Fruit fly (Drosophila melanogaster): ENCODE results near the gene TwdlY.

DNA sequence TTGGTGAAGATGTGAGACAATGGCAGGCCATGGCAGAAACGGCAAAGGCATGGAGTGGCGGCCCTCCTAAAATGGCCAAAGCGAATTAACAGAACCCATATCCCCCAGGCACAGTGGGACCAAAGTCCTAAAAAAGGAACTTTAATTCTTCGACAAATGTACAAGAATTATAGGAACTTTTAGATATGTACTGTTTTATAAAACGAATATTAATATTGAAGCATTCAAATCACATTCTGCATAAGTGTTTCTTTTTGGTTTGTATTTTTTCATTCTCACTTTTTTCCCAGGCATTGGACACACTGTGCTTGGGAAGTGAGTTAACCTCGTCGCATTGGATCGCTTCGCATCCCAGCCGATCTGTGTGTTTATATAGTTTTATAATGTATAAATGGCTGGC, 30.2 kb downstream of the TwdlY start:
- TF ChIP-seq pan (optimal IDR thresholded peaks at IDR 0.05) (no peak), CG8478 (optimal IDR thresholded peaks at IDR 0.05) (no peak), Dll (optimal IDR thresholded peaks at IDR 0.05) (no peak), usp (GFP tag; optimal IDR thresholded peaks at IDR 0.05) (no peak), EcR (GFP tag; optimal IDR thresholded peaks at IDR 0.05) (no peak)
